Worm (Caenorhabditis elegans) whole organism, young adult: ENCODE measurements around the gene lin-3.

Experiments used
- B0019.2 ChIP-seq: fragments of 200-800 bp; sonication (Bioruptor generic); conservative IDR thresholded peaks from 2 replicates; pipeline ENCODE4 v1.3.6; 2022; ENCODE audit warnings: missing genetic modification reagents, missing genetic modification characterization, missing compliant biosample characterization
- B0035.1 ChIP-seq: sonication (generic microtip); optimal IDR thresholded peaks from 2 replicates; lab custom pipeline; 2016; ENCODE audit warnings: missing genetic modification characterization, mild to moderate bottlenecking, missing compliant biosample characterization, missing genotype, missing genetic modification reagents
- B0261.1 ChIP-seq: sonication (generic microtip); optimal IDR thresholded peaks from 2 replicates; lab custom pipeline; 2016; ENCODE audit warnings: mild to moderate bottlenecking, missing genetic modification characterization, moderate library complexity, missing compliant biosample characterization
- C17E4.6 ChIP-seq: fragments of 200-800 bp; sonication (Bioruptor generic); IDR thresholded peaks from 2 replicates; pipeline ENCODE4 v1.3.6; 2022; ENCODE audit warnings: missing genetic modification reagents, missing genetic modification characterization, missing compliant biosample characterization
- D2030.7 ChIP-seq: fragments of 200-800 bp; sonication (Bioruptor generic); IDR thresholded peaks from 2 replicates; pipeline ENCODE4 v1.3.6; 2022; ENCODE audit warnings: missing genetic modification reagents, missing genetic modification characterization, missing compliant biosample characterization
- F33H1.4 ChIP-seq: fragments of 200-800 bp; sonication (Bioruptor generic); IDR thresholded peaks from 2 replicates; pipeline ENCODE4 v1.3.6; 2022; ENCODE audit warnings: missing genetic modification reagents, missing genetic modification characterization, missing compliant biosample characterization
- F37B4.10 ChIP-seq: fragments of 200-800 bp; sonication (Bioruptor generic); IDR thresholded peaks from 2 replicates; pipeline ENCODE4 v1.3.6; 2022; ENCODE audit warnings: missing genetic modification characterization, missing compliant biosample characterization
- F49E8.2 ChIP-seq: sonication (generic microtip); optimal IDR thresholded peaks from 3 replicates; lab custom pipeline; 2017; ENCODE audit warnings: missing genetic modification characterization, mild to moderate bottlenecking, missing compliant biosample characterization, antibody characterized with exemption, moderate library complexity; ENCODE audit not compliant: insufficient read depth
- F52B5.7 ChIP-seq: sonication (generic microtip); optimal IDR thresholded peaks from 2 replicates; lab custom pipeline; 2016; ENCODE audit warnings: mild to moderate bottlenecking, missing genetic modification characterization, missing compliant biosample characterization
- F57A8.1 ChIP-seq: fragments of 200-800 bp; sonication (Bioruptor generic); optimal IDR thresholded peaks from 2 replicates; lab custom pipeline; 2018; ENCODE audit warnings: mild to moderate bottlenecking, missing genetic modification characterization, moderate library complexity, missing compliant biosample characterization
- T07F8.4 ChIP-seq: sonication (generic microtip); optimal IDR thresholded peaks from 2 replicates; lab custom pipeline; 2016; ENCODE audit warnings: mild to moderate bottlenecking, missing genetic modification characterization, moderate library complexity, missing compliant biosample characterization
- Y53F4B.3 ChIP-seq: fragments of 200-800 bp; sonication (Bioruptor generic); IDR thresholded peaks from 2 replicates; pipeline ENCODE4 v1.3.6; 2022; ENCODE audit warnings: missing genetic modification reagents, missing genetic modification characterization, missing compliant biosample characterization
- attf-3 ChIP-seq: fragments of 200-800 bp; sonication (Bioruptor generic); conservative IDR thresholded peaks from 2 replicates; pipeline ENCODE4 v1.3.6; 2022; ENCODE audit warnings: missing genetic modification reagents, missing genetic modification characterization, missing compliant biosample characterization
- attf-5 ChIP-seq: fragments of 200-800 bp; sonication (Bioruptor generic); optimal IDR thresholded peaks from 2 replicates; lab custom pipeline; 2018; ENCODE audit warnings: mild to moderate bottlenecking, missing genetic modification characterization, missing compliant biosample characterization
- attf-6 ChIP-seq: fragments of 200-800 bp; sonication (Bioruptor generic); IDR thresholded peaks from 2 replicates; pipeline ENCODE4 v1.3.6; 2022; ENCODE audit warnings: missing genetic modification reagents, missing genetic modification characterization, missing compliant biosample characterization
- bed-2 ChIP-seq: fragments of 200-800 bp; sonication (Bioruptor generic); IDR thresholded peaks from 2 replicates; pipeline ENCODE4 v1.3.6; 2022; ENCODE audit warnings: missing genetic modification reagents, missing genetic modification characterization, missing compliant biosample characterization
- cebp-2 ChIP-seq: fragments of 200-800 bp; sonication (Bioruptor generic); IDR thresholded peaks from 2 replicates; pipeline ENCODE4 v1.3.6; 2022; ENCODE audit warnings: missing genetic modification characterization, missing compliant biosample characterization
- ceh-91 ChIP-seq: fragments of 200-800 bp; sonication (Bioruptor generic); IDR thresholded peaks from 2 replicates; pipeline ENCODE4 v1.3.6; 2022; ENCODE audit warnings: missing genetic modification reagents, missing genetic modification characterization, missing compliant biosample characterization
- chd-7 ChIP-seq: sonication (generic microtip); optimal IDR thresholded peaks from 2 replicates; lab custom pipeline; 2016; ENCODE audit warnings: mild to moderate bottlenecking, missing genetic modification characterization, moderate library complexity, missing compliant biosample characterization
- dox-1 ChIP-seq: fragments of 200-800 bp; sonication (Bioruptor generic); IDR thresholded peaks from 2 replicates; pipeline ENCODE4 v1.3.6; 2022; ENCODE audit warnings: missing genetic modification reagents, missing genetic modification characterization, missing compliant biosample characterization
- dpl-1 ChIP-seq: fragments of 150-350 bp; optimal IDR thresholded peaks from 2 replicates; lab custom pipeline; 2014; ENCODE audit warnings: missing biosample characterization, missing genetic modification reagents, missing genetic modification characterization
- efl-1 ChIP-seq: fragments of 150-350 bp; optimal IDR thresholded peaks from 2 replicates; lab custom pipeline; 2014; ENCODE audit warnings: missing biosample characterization, missing genetic modification reagents, missing genetic modification characterization
- ekl-4 ChIP-seq: fragments of 200-800 bp; sonication (Bioruptor generic); IDR thresholded peaks from 2 replicates; pipeline ENCODE4 v1.3.6; 2022; ENCODE audit warnings: missing genetic modification reagents, missing genetic modification characterization, missing compliant biosample characterization
- gei-17 ChIP-seq: fragments of 200-800 bp; sonication (Bioruptor generic); optimal IDR thresholded peaks from 2 replicates; lab custom pipeline; 2018; ENCODE audit warnings: mild to moderate bottlenecking, missing genetic modification characterization, missing compliant biosample characterization
- hlh-12 ChIP-seq: sonication (generic microtip); optimal IDR thresholded peaks from 2 replicates; lab custom pipeline; 2016; ENCODE audit warnings: missing genetic modification characterization, missing compliant biosample characterization
- hmg-20 ChIP-seq: fragments of 200-800 bp; sonication (Bioruptor generic); IDR thresholded peaks from 2 replicates; pipeline ENCODE4 v1.3.6; 2022; ENCODE audit warnings: missing genetic modification reagents, missing genetic modification characterization, missing compliant biosample characterization
- hsf-1 ChIP-seq: fragments of 200-800 bp; sonication (Bioruptor generic); IDR thresholded peaks from 2 replicates; pipeline ENCODE4 v1.3.6; 2022; ENCODE audit warnings: missing genetic modification reagents, missing genetic modification characterization, missing compliant biosample characterization
- let-526 ChIP-seq: fragments of 200-800 bp; sonication (Bioruptor generic); IDR thresholded peaks from 2 replicates; pipeline ENCODE4 v1.3.6; 2022; ENCODE audit warnings: missing genetic modification reagents, missing genetic modification characterization, missing compliant biosample characterization
- let-607 ChIP-seq, 2 experiments: fragments of 200-800 bp in 1 of 2; sonication (Bioruptor generic) in 1 of 2; sonication (generic microtip) in 1 of 2; optimal IDR thresholded peaks; 2 replicates each; lab custom pipeline; 2016 to 2018; ENCODE audit warnings: mild to moderate bottlenecking in 2 of 2, missing compliant biosample characterization in 2 of 2, missing genetic modification characterization in 2 of 2, moderate library complexity in 2 of 2, missing genotype in 1 of 2
- lin-54 ChIP-seq: fragments of 200-800 bp; sonication (Bioruptor generic); optimal IDR thresholded peaks from 2 replicates; lab custom pipeline; 2018; ENCODE audit warnings: mild to moderate bottlenecking, missing genetic modification characterization, missing compliant biosample characterization
- lsl-1 ChIP-seq: fragments of 200-800 bp; sonication (Bioruptor generic); optimal IDR thresholded peaks from 2 replicates; lab custom pipeline; 2018; ENCODE audit warnings: mild to moderate bottlenecking, missing genetic modification characterization, moderate library complexity, missing compliant biosample characterization
- madf-3 ChIP-seq: fragments of 200-800 bp; sonication (Bioruptor generic); IDR thresholded peaks from 2 replicates; pipeline ENCODE4 v1.3.6; 2022; ENCODE audit warnings: missing genetic modification reagents, missing genetic modification characterization, missing compliant biosample characterization
- madf-6 ChIP-seq: fragments of 200-800 bp; sonication (Bioruptor generic); IDR thresholded peaks from 2 replicates; pipeline ENCODE4 v1.3.6; 2022; ENCODE audit warnings: missing genetic modification reagents, missing genetic modification characterization, missing compliant biosample characterization
- madf-8 ChIP-seq: fragments of 200-800 bp; sonication (Bioruptor generic); conservative IDR thresholded peaks from 2 replicates; pipeline ENCODE4 v1.3.6; 2022; ENCODE audit warnings: missing genetic modification reagents, missing genetic modification characterization, missing compliant biosample characterization
- mel-28 ChIP-seq: sonication (generic microtip); optimal IDR thresholded peaks from 2 replicates; lab custom pipeline; 2016; ENCODE audit warnings: borderline replicate concordance, mild to moderate bottlenecking, missing genetic modification characterization, missing compliant biosample characterization
- pbrm-1 ChIP-seq: fragments of 200-800 bp; sonication (Bioruptor generic); IDR thresholded peaks from 2 replicates; pipeline ENCODE4 v1.3.6; 2022; ENCODE audit warnings: missing genetic modification reagents, missing genetic modification characterization, missing compliant biosample characterization
- sea-2 ChIP-seq: fragments of 200-800 bp; sonication (Bioruptor generic); IDR thresholded peaks from 2 replicates; pipeline ENCODE4 v1.3.6; 2022; ENCODE audit warnings: missing genetic modification characterization, missing compliant biosample characterization
- snpc-1.1 ChIP-seq: sonication (generic microtip); optimal IDR thresholded peaks from 2 replicates; lab custom pipeline; 2017; ENCODE audit warnings: missing genetic modification characterization, mild to moderate bottlenecking, missing compliant biosample characterization, antibody characterized with exemption, moderate library complexity, missing genotype, missing genetic modification reagents; ENCODE audit not compliant: insufficient read depth
- snpc-4 ChIP-seq, 5 experiments: fragments of 150-350 bp in 1 of 5; sonication (generic microtip) in 4 of 5; optimal IDR thresholded peaks; 2 replicates each; lab custom pipeline; 2014 to 2018; ENCODE audit warnings: missing genetic modification characterization in 5 of 5, missing biosample characterization in 3 of 5, antibody characterized with exemption in 2 of 5, mild to moderate bottlenecking in 2 of 5, missing compliant biosample characterization in 2 of 5, missing genotype in 2 of 5, moderate library complexity in 2 of 5, missing genetic modification reagents in 1 of 5
- sptf-2 ChIP-seq: fragments of 200-800 bp; sonication (Bioruptor generic); optimal IDR thresholded peaks from 2 replicates; lab custom pipeline; 2018; ENCODE audit warnings: mild to moderate bottlenecking, missing genetic modification characterization, missing compliant biosample characterization
- tlf-1 ChIP-seq: fragments of 200-800 bp; sonication (Bioruptor generic); optimal IDR thresholded peaks from 2 replicates; lab custom pipeline; 2018; ENCODE audit warnings: mild to moderate bottlenecking, missing genetic modification characterization, missing compliant biosample characterization
- unc-130 ChIP-seq: sonication (generic microtip); optimal IDR thresholded peaks from 2 replicates; lab custom pipeline; 2016; ENCODE audit warnings: missing genetic modification reagents, missing genetic modification characterization, missing compliant biosample characterization
- xnd-1 ChIP-seq: sonication (generic microtip); optimal IDR thresholded peaks from 2 replicates; lab custom pipeline; 2016; ENCODE audit warnings: missing genotype, missing genetic modification reagents, missing genetic modification characterization, missing compliant biosample characterization
- zfh-2 ChIP-seq: fragments of 200-800 bp; sonication (Bioruptor generic); conservative IDR thresholded peaks from 2 replicates; pipeline ENCODE4 v1.3.6; 2022; ENCODE audit warnings: missing genetic modification reagents, missing genetic modification characterization, missing compliant biosample characterization
- ztf-6 ChIP-seq: fragments of 200-800 bp; sonication (Bioruptor generic); IDR thresholded peaks from 2 replicates; pipeline ENCODE4 v1.3.6; 2022; ENCODE audit warnings: missing genetic modification reagents, missing genetic modification characterization, missing compliant biosample characterization

The lin-3 gene

DNA sequence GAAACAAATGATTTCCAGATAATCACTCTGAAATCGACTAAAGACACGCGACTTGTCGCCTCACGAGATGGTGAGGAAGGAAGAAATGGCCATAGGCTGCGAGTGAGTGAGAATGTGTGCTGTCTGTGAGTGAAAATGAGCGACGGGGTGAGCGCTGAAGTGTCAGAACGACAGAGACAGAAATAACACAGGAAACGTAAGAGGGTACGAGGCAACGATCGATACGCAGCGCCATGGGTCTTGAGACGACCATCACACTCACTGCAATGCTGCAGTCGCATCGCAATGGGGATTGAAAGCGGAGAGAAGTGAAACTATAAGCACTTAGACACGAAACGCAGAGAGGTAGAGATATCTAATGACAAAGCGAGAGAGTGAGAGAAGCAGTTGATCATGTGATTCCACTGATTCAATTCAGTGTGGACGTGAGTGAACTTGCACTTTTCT lies 28.7 kb downstream of the lin-3 start (continued):
- TF ChIP-seq madf-8 (GFP tag; lab: Robert Waterston, UW) (no peak), let-607 (tag; optimal IDR thresholded peaks at IDR 0.05; lab: Kevin White, UChicago) (peak; percentile 85 to 87), F37B4.10 (GFP tag; lab: Robert Waterston, UW) (no peak), dox-1 (GFP tag; lab: Robert Waterston, UW) (peak; percentile 83)

ce11 chrIV:11083609-11084008 lies 29.5 kb downstream of the lin-3 start, which contains the start of gene klc-1:
Gene klc-1 (plus strand): TSS chrIV:11083735.
- 0 out of 2 replicates have a peak, but pooled peaks have one; percentile 45 for TF ChIP-seq madf-3 (GFP tag; lab: Robert Waterston, UW)
- no peak for TF ChIP-seq T07F8.4 (tag; lab: Kevin White, UChicago)
- TF ChIP-seq mel-28 (tag; lab: Kevin White, UChicago) = no peak
- TF ChIP-seq lsl-1 (GFP tag; lab: Kevin White, UChicago) = peak; percentile 80
- no peak for TF ChIP-seq B0261.1 (tag; lab: Kevin White, UChicago)
- peak; percentile 55; the same call in 1 of the 2 replicates for TF ChIP-seq C17E4.6 (GFP tag; lab: Robert Waterston, UW)
- TF ChIP-seq madf-6 (GFP tag; lab: Robert Waterston, UW) = peak; percentile 94
- no peak for TF ChIP-seq attf-3 (GFP tag; lab: Robert Waterston, UW)
- peak; percentile 70 for TF ChIP-seq ceh-91
- peak; percentile 62 for TF ChIP-seq dpl-1 (GFP tag; lab: Kevin White, UChicago)
- peak; percentile 62 for TF ChIP-seq D2030.7 (GFP tag; lab: Robert Waterston, UW)
- peak; percentile 22 for TF ChIP-seq unc-130
- TF ChIP-seq Y53F4B.3 (GFP tag; lab: Robert Waterston, UW) = 0 out of 2 replicates have a peak, but pooled peaks have one; percentile 6
- no peak for TF ChIP-seq hlh-12
- no peak for TF ChIP-seq B0035.1 (tag; lab: Kevin White, UChicago)
- no peak for TF ChIP-seq let-526 (GFP tag; lab: Robert Waterston, UW)
- no peak for TF ChIP-seq sea-2 (GFP tag; lab: Robert Waterston, UW)
- peak; percentile 57 for TF ChIP-seq F49E8.2 (tag; lab: Kevin White, UChicago)
- TF ChIP-seq efl-1 = peak; percentile 93
- no peak for TF ChIP-seq attf-6
- 0 out of 2 replicates have a peak, but pooled peaks have one; percentile 15 for TF ChIP-seq ekl-4 (GFP tag; lab: Robert Waterston, UW)
- TF ChIP-seq xnd-1 (tag; lab: Kevin White, UChicago) = peak; percentile 60
- no peak for TF ChIP-seq snpc-4 (GFP tag; optimal IDR thresholded peaks at IDR 0.05; lab: Kevin White, UChicago)
- peak in 1 of 4 experiments; percentile 57 for TF ChIP-seq snpc-4 (tag; optimal IDR thresholded peaks at IDR 0.05; lab: Kevin White, UChicago)
- TF ChIP-seq snpc-1.1 (tag; lab: Kevin White, UChicago) = peak; percentile 15
- TF ChIP-seq dox-1 (GFP tag; lab: Robert Waterston, UW) = no peak
- TF ChIP-seq attf-5 = no peak
- peak; percentile 27 for TF ChIP-seq tlf-1 (GFP tag; lab: Kevin White, UChicago)
- no peak for TF ChIP-seq bed-2 (GFP tag; lab: Robert Waterston, UW)
- TF ChIP-seq zfh-2 = no peak
- TF ChIP-seq chd-7 (tag; lab: Kevin White, UChicago) = no peak
- TF ChIP-seq pbrm-1 (GFP tag; lab: Robert Waterston, UW) = peak; percentile 21; the same call in 1 of the 2 replicates
- TF ChIP-seq B0019.2 (GFP tag; lab: Robert Waterston, UW) = 0 out of 2 replicates have a peak, but pooled peaks have one; percentile 5
- TF ChIP-seq gei-17 (GFP tag; lab: Kevin White, UChicago) = no peak
- TF ChIP-seq ztf-6 = no peak
- peak; percentile 27 for TF ChIP-seq lin-54 (GFP tag; lab: Kevin White, UChicago)
- peak; percentile 75; the same call in 1 of the 2 replicates for TF ChIP-seq hsf-1 (GFP tag; lab: Robert Waterston, UW)
- peak; percentile 69 for TF ChIP-seq F33H1.4 (GFP tag; lab: Robert Waterston, UW)
- no peak for TF ChIP-seq cebp-2 (GFP tag; lab: Robert Waterston, UW)
- TF ChIP-seq F52B5.7 (tag; lab: Kevin White, UChicago) = no peak
- no peak for TF ChIP-seq F57A8.1
- no peak for TF ChIP-seq hmg-20 (GFP tag; lab: Robert Waterston, UW)
- no peak for TF ChIP-seq sptf-2 (GFP tag; lab: Kevin White, UChicago)
- peak; percentile 81 for TF ChIP-seq madf-8 (GFP tag; lab: Robert Waterston, UW)
